Fruit fly (Drosophila melanogaster): ENCODE data around the gene HDAC11.

Gene HDAC11

DNA sequence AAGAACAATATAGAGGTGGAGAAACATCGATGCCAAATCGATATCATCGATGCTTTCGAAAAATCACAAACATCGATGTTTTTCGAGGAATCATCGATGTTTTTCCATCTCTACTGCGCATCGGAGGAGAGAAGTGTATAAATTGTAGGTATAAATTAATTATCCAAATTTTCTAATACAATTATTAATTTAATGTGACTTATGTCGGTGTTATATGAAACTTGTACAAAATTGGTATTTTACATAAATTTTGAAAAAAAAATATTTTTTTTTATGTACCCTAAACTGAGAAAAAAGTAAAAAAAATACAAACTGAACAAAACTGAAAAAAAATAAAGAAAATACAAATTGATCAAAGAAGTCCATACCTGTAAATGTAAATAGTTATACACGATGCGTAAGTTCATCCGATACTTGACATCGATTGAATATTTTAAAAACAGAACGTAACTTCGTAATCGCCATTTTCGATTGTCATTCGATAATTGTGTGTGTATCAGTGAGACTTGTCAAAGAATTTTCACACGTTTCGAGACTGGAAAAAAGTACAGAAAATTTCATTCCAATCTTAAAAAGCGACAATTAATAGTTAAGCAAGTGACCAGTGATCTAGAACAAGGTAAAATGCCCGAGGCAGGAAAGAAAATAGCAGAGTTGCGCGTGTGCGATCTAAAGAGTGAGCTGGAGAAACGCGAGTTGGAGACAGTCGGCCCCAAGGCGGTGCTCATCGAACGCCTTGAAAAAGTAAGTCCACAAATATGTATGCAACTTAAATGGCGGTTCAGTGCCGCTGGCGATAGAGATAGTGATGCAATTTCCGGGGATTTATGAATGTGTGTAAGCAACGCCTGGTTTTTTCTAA is 38.8 kb downstream of the HDAC11 start, which contains the start of the genes CG5808 and Saf-B (continued):
- TF ChIP-seq Usf (GFP tag; optimal IDR thresholded peaks at IDR 0.05), result no peak
- peak; percentile 86 for TF ChIP-seq Sry-δ (GFP tag; optimal IDR thresholded peaks at IDR 0.05)
- TF ChIP-seq Sin3A (optimal IDR thresholded peaks at IDR 0.05), result no peak
- TF ChIP-seq insv (GFP tag; optimal IDR thresholded peaks at IDR 0.05), result no peak
- TF ChIP-seq h (optimal IDR thresholded peaks at IDR 0.05), result no peak
- TF ChIP-seq HLH4C (GFP tag; IDR thresholded peaks at IDR 0.05; ENCODE audit: partially characterized antibody), result peak; percentile 95
- no peak for TF ChIP-seq TFAM (GFP tag; optimal IDR thresholded peaks at IDR 0.05)
- peak; percentile 18 for TF ChIP-seq Dp (GFP tag; optimal IDR thresholded peaks at IDR 0.05)
- peak; percentile 93 for TF ChIP-seq Ets65A (GFP tag)
- TF ChIP-seq CG9797 (GFP tag; optimal IDR thresholded peaks at IDR 0.05), result no peak
- TF ChIP-seq pan (optimal IDR thresholded peaks at IDR 0.05), result no peak
- peak in 1 of 2 experiments; percentile 63 for TF ChIP-seq pan (GFP tag; optimal IDR thresholded peaks at IDR 0.05 in 1 of 2, IDR thresholded peaks at IDR 0.05 in 1 of 2)
- peak; percentile 54 for TF ChIP-seq kay (GFP tag; optimal IDR thresholded peaks at IDR 0.05)
- TF ChIP-seq Bgb (GFP tag; IDR thresholded peaks at IDR 0.05; ENCODE audit: partially characterized antibody), result peak; percentile 76
- TF ChIP-seq CG12071 (GFP tag; optimal IDR thresholded peaks at IDR 0.05), result no peak
- TF ChIP-seq Rx (GFP tag; IDR thresholded peaks at IDR 0.05), result no peak
- no peak for TF ChIP-seq CG8765 (GFP tag; IDR thresholded peaks at IDR 0.05)
- peak; percentile 66 for TF ChIP-seq ssp (GFP tag; IDR thresholded peaks at IDR 0.05)
- no peak for TF ChIP-seq pfk (GFP tag; optimal IDR thresholded peaks at IDR 0.05)
- no peak for TF ChIP-seq gsb-n (tag; optimal IDR thresholded peaks at IDR 0.05)
- no peak for TF ChIP-seq E2f2 (GFP tag; IDR thresholded peaks at IDR 0.05)
- no peak for TF ChIP-seq CG33557 (GFP tag; optimal IDR thresholded peaks at IDR 0.05)
- no peak for TF ChIP-seq Hr51 (GFP tag; optimal IDR thresholded peaks at IDR 0.05)
- no peak for TF ChIP-seq CG43689 (GFP tag; IDR thresholded peaks at IDR 0.05)
- TF ChIP-seq mam (GFP tag; optimal IDR thresholded peaks at IDR 0.05), result no peak
- no peak for TF ChIP-seq CG9609 (GFP tag; optimal IDR thresholded peaks at IDR 0.05)
- no peak for TF ChIP-seq CG3726 (GFP tag; IDR thresholded peaks at IDR 0.05)
- peak; percentile 50; the same call in 2 of the 3 replicates for TF ChIP-seq dysf (GFP tag; IDR thresholded peaks at IDR 0.05)
- no peak for TF ChIP-seq wek (GFP tag; optimal IDR thresholded peaks at IDR 0.05)
- TF ChIP-seq prd (optimal IDR thresholded peaks at IDR 0.05), result no peak
- peak; percentile 65 for TF ChIP-seq prd (GFP tag; IDR thresholded peaks at IDR 0.05)
- no peak for TF ChIP-seq CG4707 (GFP tag; optimal IDR thresholded peaks at IDR 0.05)
- peak; percentile 94 for TF ChIP-seq phol (tag; optimal IDR thresholded peaks at IDR 0.05)
- no peak for TF ChIP-seq shn (GFP tag; optimal IDR thresholded peaks at IDR 0.05)
- peak; percentile 10 for TF ChIP-seq Sry-β (GFP tag; optimal IDR thresholded peaks at IDR 0.05)
- no peak for TF ChIP-seq CG7839 (tag; optimal IDR thresholded peaks at IDR 0.05)
- no peak for TF ChIP-seq D19B (GFP tag; optimal IDR thresholded peaks at IDR 0.05)
- TF ChIP-seq Myb (GFP tag; optimal IDR thresholded peaks at IDR 0.05), result no peak
- TF ChIP-seq CG13287 (GFP tag; IDR thresholded peaks at IDR 0.05; ENCODE audit: partially characterized antibody), result peak; percentile 76
- TF ChIP-seq stwl (tag; optimal IDR thresholded peaks at IDR 0.05), result no peak
- no peak for TF ChIP-seq CG2875 (GFP tag; optimal IDR thresholded peaks at IDR 0.05)
- TF ChIP-seq caup (GFP tag; optimal IDR thresholded peaks at IDR 0.05; ENCODE audit: severe bottlenecking), result no peak
- peak; percentile 26; the same call in 1 of the 2 replicates for TF ChIP-seq ap (GFP tag; IDR thresholded peaks at IDR 0.05)
- no peak for TF ChIP-seq CG3065 (GFP tag; optimal IDR thresholded peaks at IDR 0.05)
- TF ChIP-seq CG8944 (GFP tag; optimal IDR thresholded peaks at IDR 0.05), result no peak
- TF ChIP-seq Hsf (GFP tag; optimal IDR thresholded peaks at IDR 0.05), result peak; percentile 38
- TF ChIP-seq hth (optimal IDR thresholded peaks at IDR 0.05), result no peak
- peak; percentile 74 for TF ChIP-seq CG12104 (GFP tag; optimal IDR thresholded peaks at IDR 0.05)
- TF ChIP-seq Fer2 (tag; optimal IDR thresholded peaks at IDR 0.05), result no peak
- TF ChIP-seq crc (GFP tag; optimal IDR thresholded peaks at IDR 0.05), result no peak
- no peak for TF ChIP-seq eve (GFP tag; optimal IDR thresholded peaks at IDR 0.05)
